Worm (Caenorhabditis elegans): ENCODE measurements around the gene srbc-20.

ce11 chrV:2109295-2109694 lies 37.6 kb upstream of the srbc-20 start, which contains the start of gene ckb-4:
- no peak for TF ChIP-seq unc-62 (GFP tag; optimal IDR thresholded peaks at IDR 0.05)
- peak; percentile 5 for TF ChIP-seq rnt-1 (tag; optimal IDR thresholded peaks at IDR 0.05)
- no peak for TF ChIP-seq ceh-8 (GFP tag; optimal IDR thresholded peaks at IDR 0.05)
- TF ChIP-seq mep-1 (tag; optimal IDR thresholded peaks at IDR 0.05): no peak
- no peak for TF ChIP-seq lin-14 (GFP tag; optimal IDR thresholded peaks at IDR 0.05)
- no peak for TF ChIP-seq nhr-28 (tag; optimal IDR thresholded peaks at IDR 0.05)
